Worm (Caenorhabditis elegans) whole organism, L4/young adult: ENCODE data around the gene srw-7.

Experiments used
- W03F9.2 ChIP-seq: fragments of 150-350 bp; optimal IDR thresholded peaks from 2 replicates; lab custom pipeline; 2014; ENCODE audit warnings: missing biosample characterization, missing genetic modification characterization
- dao-5 ChIP-seq: sonication (generic microtip); optimal IDR thresholded peaks from 2 replicates; lab custom pipeline; 2016; ENCODE audit warnings: missing genotype, missing genetic modification characterization, moderate library complexity, missing compliant biosample characterization
- him-1 ChIP-seq: sonication (generic microtip); optimal IDR thresholded peaks from 2 replicates; lab custom pipeline; 2016; ENCODE audit warnings: missing genotype, missing genetic modification reagents, missing genetic modification characterization, missing compliant biosample characterization

Gene srw-7

DNA sequence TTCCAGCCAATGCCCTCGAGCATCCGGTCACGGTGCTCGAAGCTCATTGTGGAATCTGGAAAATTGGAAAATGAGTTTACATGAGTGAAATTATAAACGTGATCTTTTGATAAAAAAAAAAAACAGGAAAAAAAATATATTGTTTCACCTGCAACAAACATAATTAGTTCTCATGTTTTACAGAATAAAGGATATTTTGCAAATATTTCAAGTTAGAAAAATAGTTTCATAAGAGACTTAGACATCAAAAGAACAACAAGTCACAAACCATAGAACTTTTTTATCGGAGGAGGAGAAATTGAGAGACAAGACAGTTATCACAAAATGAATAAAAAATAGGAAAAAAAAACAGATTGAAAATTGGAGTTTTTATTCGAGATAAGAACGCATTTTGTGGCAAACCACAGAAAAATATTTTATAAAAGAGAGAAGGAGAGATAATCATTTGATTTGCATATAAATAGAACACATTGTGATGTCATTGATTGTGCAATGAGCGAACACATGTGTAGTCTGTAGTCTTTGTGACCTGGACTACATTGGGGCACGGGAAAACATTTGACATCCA, 21.8 kb upstream of the srw-7 start, which contains the start of gene R08F11.1:
R08F11.1 (minus strand) TSS at position 51 of the 568 bp plus-strand sequence.
- TF ChIP-seq W03F9.2 (tag; lab: Kevin White, UChicago), result no peak
- TF ChIP-seq him-1, result no peak
- no peak for TF ChIP-seq dao-5 (tag; lab: Kevin White, UChicago)

DNA sequence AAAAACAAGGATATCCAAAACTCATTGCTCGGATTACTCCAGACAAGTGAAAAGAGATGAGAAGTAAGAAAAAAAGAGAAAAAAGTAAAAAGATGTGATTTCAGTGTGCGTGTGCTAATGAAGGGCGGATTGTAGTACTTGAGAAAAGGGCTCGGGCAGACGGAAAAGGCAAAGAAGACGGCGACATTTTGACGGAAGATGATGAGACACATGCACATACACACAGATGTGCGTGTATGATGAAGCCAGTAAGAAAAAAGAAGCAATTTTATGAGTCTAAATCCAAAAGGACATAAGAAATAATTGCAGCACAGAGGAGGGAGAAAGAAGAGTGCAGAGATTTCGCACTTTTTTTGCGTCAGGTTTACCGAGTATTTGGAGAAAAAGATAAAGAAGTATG, 17.5 kb upstream of the srw-7 start:
- no peak for TF ChIP-seq him-1

DNA sequence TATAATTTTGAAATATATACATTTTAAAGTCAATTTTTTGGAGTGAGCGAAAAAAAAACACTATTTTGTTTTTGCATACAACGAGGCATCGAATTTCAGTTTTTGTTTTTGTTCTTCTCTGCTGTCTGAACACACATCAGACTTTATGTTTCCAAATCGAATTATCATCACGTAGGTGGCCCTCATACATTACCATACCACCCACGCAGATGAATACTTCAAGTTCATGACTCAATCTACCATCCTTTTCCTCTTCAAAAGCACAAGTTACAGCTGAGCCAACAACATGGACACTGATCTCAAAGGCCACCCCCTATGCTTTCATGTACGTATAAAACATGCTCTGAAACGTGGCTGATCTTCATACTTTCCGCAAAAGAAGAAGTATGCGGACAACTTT, 16.3 kb upstream of the srw-7 start, which contains the start of gene R08F11.7:
R08F11.7 (plus strand) TSS at position 301 of the 400 bp plus-strand sequence.
- no peak for TF ChIP-seq dao-5 (tag; lab: Kevin White, UChicago)
- no peak for TF ChIP-seq him-1
- no peak for TF ChIP-seq W03F9.2 (tag; lab: Kevin White, UChicago)

DNA sequence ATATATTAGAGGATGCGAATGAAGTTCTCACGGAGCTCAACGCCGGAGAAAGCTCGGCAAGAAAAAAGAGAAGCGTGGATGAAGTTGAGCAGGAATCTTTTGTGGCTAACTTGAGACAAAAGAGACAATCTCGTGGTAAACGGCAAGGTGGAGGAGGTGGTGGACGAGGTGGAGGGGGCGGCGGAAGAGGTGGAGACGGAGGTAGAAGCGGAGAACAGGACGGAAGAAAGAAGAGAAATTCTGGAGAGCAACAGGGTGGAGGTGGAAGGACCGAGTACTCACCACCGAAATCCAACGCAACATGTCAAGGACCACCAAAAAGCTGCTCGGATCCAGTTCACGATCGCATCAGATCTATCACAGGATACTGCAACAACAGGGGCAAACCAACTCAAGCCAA, 15.6 kb upstream of the srw-7 start:
- TF ChIP-seq W03F9.2 (tag; lab: Kevin White, UChicago) (no peak), him-1 (no peak), dao-5 (tag; lab: Kevin White, UChicago) (no peak)

DNA sequence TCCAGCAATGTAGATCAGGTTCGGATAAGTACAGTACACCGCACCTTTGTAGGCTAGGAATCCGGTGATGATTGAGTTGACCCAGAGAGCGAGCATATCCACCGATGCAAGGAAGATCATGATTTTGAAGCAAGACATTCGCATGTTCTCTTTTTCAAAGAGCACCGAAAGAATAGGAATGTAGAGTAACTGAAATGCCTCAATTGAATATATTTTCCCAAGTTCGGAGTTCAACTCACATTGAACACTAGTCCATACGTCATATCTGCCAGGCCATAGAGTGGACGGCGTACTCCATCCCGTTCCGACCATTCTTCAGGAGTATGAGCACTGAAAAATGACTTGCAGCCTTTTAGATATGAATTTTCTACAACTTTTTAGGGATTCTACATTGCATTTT, 6.3 kb upstream of the srw-7 start:
- TF ChIP-seq W03F9.2 (tag; lab: Kevin White, UChicago), result no peak
- no peak for TF ChIP-seq him-1
- TF ChIP-seq dao-5 (tag; lab: Kevin White, UChicago), result no peak

DNA sequence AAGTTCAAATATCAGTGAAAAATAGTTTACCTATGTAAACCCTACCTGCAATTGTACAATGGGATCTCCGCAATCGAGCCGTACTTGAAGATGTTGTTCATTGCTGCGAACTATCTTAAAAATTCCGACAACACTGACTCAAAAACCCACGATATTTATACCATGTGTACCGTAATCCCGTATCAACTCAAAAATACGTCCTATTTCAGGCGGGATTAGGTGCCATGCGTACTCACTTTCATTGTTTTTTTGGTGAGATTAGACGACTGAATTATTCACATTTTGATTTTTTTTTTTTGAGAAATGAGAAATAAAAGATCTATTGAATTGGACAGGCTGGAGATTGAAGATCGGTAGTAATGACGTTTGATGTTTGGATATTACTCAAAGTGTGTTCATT, 5.7 kb upstream of the srw-7 start, which contains the start of gene srt-30:
srt-30 (minus strand) TSS at position 101 of the 400 bp plus-strand sequence.
- TF ChIP-seq W03F9.2 (tag; lab: Kevin White, UChicago) (no peak), dao-5 (tag; lab: Kevin White, UChicago) (no peak), him-1 (no peak)

DNA sequence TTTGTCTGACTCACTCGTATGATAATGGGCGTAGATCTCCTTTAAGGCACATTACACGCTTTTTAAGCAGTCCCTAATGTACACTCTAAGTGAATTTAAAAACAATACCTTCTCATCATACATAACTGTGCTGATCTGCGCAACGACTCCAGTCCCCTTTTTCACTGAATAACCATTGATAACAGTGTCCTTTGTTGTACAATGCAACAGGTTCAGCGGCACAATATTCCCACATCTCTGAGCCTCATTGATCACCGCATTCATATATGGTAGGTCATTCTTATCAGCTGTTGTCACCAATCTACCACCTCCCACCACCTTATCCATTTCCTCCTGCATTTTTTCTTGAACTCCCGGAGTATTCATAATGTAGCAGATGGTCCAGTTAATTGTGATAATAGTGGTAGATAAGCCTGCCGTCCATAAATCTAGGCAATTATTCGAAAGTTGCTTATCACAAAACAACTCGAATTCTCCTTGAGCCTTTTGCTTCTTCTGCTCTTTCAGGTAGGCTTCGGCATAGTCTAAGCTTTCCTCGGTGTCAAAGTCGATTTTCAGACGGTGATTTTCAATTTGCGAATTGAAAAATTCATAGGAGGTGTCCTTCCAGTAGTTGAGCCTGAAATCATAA, 4.2 kb upstream of the srw-7 start:
- TF ChIP-seq dao-5 (tag; lab: Kevin White, UChicago) (no peak), W03F9.2 (tag; lab: Kevin White, UChicago) (no peak), him-1 (no peak)

DNA sequence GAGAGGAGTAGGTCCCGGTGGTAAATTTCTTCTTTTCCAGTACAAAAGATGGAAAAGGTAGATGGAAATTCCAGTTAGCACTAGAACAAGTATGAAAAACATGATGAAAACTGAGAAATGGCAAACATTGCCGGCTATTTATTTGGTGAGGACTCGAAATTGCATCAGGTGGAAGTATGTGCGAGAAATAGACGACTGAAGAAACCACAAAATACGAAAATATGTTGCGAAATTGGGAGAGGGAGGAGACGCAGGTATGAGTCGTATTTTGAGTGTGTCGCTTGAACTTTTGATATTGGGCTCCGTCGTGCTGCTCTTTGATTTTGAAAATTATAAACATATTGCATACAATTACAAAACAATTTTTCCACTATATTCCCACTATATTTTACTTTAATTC, 2.7 kb upstream of the srw-7 start, which contains the start of gene cyp-33C8:
cyp-33C8 (minus strand) TSS at position 200 of the 400 bp plus-strand sequence.
- TF ChIP-seq W03F9.2 (tag; lab: Kevin White, UChicago) (no peak), dao-5 (tag; lab: Kevin White, UChicago) (no peak)

DNA sequence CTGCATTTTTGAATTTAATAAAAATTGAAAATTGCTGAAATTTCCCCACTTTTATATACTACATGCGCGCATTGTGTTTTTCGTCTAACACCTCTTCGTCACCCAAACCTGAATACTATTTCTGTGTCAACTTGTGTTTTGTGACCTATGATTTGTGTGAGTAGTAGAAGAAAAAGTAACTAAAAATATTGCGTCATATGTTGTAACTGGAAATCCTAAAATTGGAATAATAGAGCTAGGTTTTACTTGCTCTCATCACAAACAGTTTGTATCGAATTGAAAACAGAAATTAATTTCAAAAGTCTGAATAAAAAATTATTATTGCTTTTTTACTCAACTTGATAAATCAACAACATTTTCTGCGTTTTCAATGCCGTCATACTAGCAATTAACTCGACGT, 562 bp upstream of the srw-7 start, which contains the start of gene R08F11.4:
R08F11.4 (minus strand) TSS at position 29 of the 400 bp plus-strand sequence.
- TF ChIP-seq W03F9.2 (tag; lab: Kevin White, UChicago), result no peak
- TF ChIP-seq dao-5 (tag; lab: Kevin White, UChicago), result no peak
- no peak for TF ChIP-seq him-1

DNA sequence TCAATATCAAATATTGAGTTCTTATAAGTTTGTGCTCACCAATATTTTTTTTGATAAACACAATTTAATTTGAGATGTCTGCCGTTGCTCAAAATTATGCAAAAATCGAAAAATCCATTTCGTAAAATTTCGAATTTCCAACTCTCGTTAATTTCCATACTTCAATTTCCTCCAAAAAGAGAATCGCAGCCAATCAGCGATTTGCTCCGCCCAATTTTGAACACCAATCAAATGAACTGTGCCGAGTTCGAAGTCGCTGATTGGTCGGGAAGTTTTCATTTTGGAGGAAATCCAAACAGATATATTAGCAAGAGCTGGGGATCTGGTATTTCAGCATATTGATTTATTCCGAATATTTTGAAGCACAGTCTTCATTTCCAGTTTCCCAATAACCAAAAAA, 1.8 kb downstream of the srw-7 start:
- TF ChIP-seq him-1, result no peak
- no peak for TF ChIP-seq dao-5 (tag; lab: Kevin White, UChicago)
- no peak for TF ChIP-seq W03F9.2 (tag; lab: Kevin White, UChicago)

DNA sequence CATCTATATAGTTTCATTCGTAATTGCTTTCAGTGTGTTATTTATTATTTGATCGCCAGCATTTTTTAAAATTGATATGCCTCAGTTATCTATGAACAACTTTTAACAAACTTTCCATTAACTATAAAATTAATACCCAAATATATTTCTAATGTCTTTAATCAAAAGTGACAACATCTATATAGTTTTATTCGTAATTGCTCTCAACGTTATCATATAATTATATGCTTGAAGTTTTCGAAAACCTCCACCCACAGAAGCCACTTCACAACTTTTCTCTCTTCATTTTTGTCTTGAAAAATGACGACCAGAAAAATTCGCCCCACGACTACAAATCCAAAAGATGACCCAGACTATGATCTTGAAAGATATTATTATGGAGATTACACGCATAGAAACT, 2.3 kb downstream of the srw-7 start, which contains the start of gene srw-6:
srw-6 (plus strand) TSS at position 301 of the 400 bp plus-strand sequence.
- TF ChIP-seq dao-5 (tag; lab: Kevin White, UChicago) (no peak), W03F9.2 (tag; lab: Kevin White, UChicago) (no peak), him-1 (no peak)

DNA sequence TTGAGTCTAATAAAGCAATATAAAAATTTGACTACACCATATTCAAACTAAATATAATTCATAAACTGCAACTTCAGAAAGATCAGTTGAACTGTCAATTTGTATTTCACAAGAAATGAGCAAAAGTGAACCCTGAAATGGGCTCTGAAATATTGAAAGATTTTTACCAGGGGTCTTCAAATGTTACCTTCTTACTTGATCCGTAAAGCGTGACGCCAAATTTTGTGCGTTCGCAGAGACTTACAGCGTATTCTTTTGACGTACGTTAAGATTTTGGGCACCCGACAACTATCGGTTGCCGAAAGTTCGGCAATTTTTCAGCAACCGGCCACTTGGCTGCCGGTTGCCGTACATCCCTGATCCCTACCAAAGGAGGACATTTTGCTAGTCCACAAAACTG, 4.0 kb downstream of the srw-7 start:
- TF ChIP-seq him-1 (no peak), W03F9.2 (tag; lab: Kevin White, UChicago) (no peak), dao-5 (tag; lab: Kevin White, UChicago) (no peak)

DNA sequence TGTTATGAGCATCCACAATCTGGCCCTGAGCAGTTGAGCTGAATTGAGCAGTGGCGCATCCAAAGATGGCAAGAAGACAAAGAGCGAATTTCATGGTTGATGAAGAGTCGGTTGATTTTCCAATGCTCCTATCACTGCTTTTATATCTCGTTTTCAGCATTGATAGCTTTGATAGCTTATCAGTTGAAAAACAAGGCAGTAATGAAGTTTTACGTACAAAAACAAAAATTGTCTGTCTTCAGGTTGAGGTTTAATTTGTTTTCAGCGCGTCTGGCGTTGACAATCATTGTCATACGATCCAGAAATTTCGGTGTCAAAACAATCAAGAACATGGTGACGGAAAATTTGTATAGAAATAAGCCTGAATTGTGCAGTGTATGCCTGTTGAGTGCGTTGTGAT, 5.5 kb downstream of the srw-7 start, which contains the start of gene scl-13:
scl-13 (minus strand) TSS at position 101 of the 400 bp plus-strand sequence.
- no peak for TF ChIP-seq dao-5 (tag; lab: Kevin White, UChicago)
- no peak for TF ChIP-seq him-1
- TF ChIP-seq W03F9.2 (tag; lab: Kevin White, UChicago), result no peak

DNA sequence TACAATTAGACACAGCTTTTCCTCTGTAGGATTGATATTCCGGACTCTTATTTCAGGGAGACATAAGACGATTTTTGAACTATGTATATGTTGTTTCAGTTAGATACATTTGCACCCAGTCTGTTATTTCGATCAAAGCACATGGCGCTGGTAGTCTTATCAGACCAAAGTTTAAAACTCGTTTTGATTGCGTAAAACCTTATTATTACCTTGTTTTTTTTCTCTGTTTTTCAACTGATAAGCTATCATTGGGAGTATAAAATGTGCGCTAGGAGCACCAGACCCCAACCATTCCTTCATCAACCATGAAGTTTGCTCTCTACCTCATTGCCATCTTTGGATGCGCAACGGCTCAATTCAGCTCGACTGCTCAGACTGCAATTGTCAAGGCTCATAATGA, 6.2 kb downstream of the srw-7 start, which contains the start of gene scl-12:
scl-12 (plus strand) TSS at position 301 of the 400 bp plus-strand sequence.
- TF ChIP-seq W03F9.2 (tag; lab: Kevin White, UChicago) (no peak), dao-5 (tag; lab: Kevin White, UChicago) (no peak)
